Fruit fly (Drosophila melanogaster) whole organism, pupa: ENCODE data around the gene CNMa.

Experiments used
- EcR ChIP-seq: fragments of 200-800 bp; sonication (Bioruptor generic); optimal IDR thresholded peaks from 3 replicates; lab custom pipeline; 2019; ENCODE audit warnings: missing biosample characterization, missing genetic modification characterization, mild to moderate bottlenecking, moderate library complexity, missing genetic modification reagents
- Snoo ChIP-seq: fragments of 200-800 bp; sonication (Bioruptor generic); optimal IDR thresholded peaks from 3 replicates; lab custom pipeline; 2017; ENCODE audit warnings: missing biosample characterization, mild to moderate bottlenecking, missing genetic modification characterization, inconsistent platforms

- TF ChIP-seq EcR, result peak; percentile 77
- TF ChIP-seq Snoo (tag; lab: Kevin White, UChicago), result peak; percentile 48
Measured at dm6 chr3L:1810288-1810687, 45.1 kb downstream of the CNMa start, which contains the start of gene GV1.
